Fruit fly (Drosophila melanogaster) whole organism, adult: ENCODE data around the gene CG34174.

ENCODE experiments used
- Clk ChIP-seq: fragments of 200-800 bp; sonication (Bioruptor generic); optimal IDR thresholded peaks from 2 replicates; lab custom pipeline; 2017; ENCODE audit warnings: missing biosample characterization, missing genetic modification characterization
- Mnt ChIP-seq: fragments of 200-800 bp; sonication (Bioruptor generic); optimal IDR thresholded peaks from 2 replicates; lab custom pipeline; 2016; ENCODE audit warnings: missing biosample characterization, mild to moderate bottlenecking, missing genetic modification characterization
- tj ChIP-seq: fragments of 200-800 bp; sonication (Bioruptor generic); optimal IDR thresholded peaks from 3 replicates; lab custom pipeline; 2017; ENCODE audit warnings: missing biosample characterization, mild to moderate bottlenecking, missing genetic modification characterization, moderate library complexity

dm6 chr2L:2199433-2199796 is 14.7 kb upstream of the CG34174 start:
- TF ChIP-seq Clk (GFP tag; lab: Kevin White, UChicago) (no peak), Mnt (no peak), tj (GFP tag; lab: Kevin White, UChicago) (no peak)
